Fruit fly (Drosophila melanogaster) whole organism, adult: ENCODE measurements around the gene CG15536.

ENCODE experiments used
- CG11617 ChIP-seq: fragments of 200-800 bp; sonication (Bioruptor generic); optimal IDR thresholded peaks from 2 replicates; lab custom pipeline; 2017; ENCODE audit warnings: mild to moderate bottlenecking, missing biosample characterization, missing genetic modification reagents, missing genetic modification characterization
- CG12768 ChIP-seq: fragments of 200-800 bp; sonication (Bioruptor generic); optimal IDR thresholded peaks from 2 replicates; lab custom pipeline; 2017; ENCODE audit warnings: missing biosample characterization, missing genetic modification characterization, mild to moderate bottlenecking, moderate library complexity, missing genetic modification reagents
- CG14711 ChIP-seq: fragments of 200-800 bp; sonication (Bioruptor generic); optimal IDR thresholded peaks from 2 replicates; lab custom pipeline; 2018; ENCODE audit warnings: missing biosample characterization, mild to moderate bottlenecking, missing genetic modification characterization, moderate library complexity
- CG1620 ChIP-seq: fragments of 200-800 bp; sonication (Bioruptor generic); optimal IDR thresholded peaks from 2 replicates; lab custom pipeline; 2016; ENCODE audit warnings: missing biosample characterization, missing genetic modification characterization
- CG33017 ChIP-seq: fragments of 200-800 bp; sonication (Bioruptor generic); optimal IDR thresholded peaks from 2 replicates; lab custom pipeline; 2018; ENCODE audit warnings: missing biosample characterization, mild to moderate bottlenecking, missing genetic modification characterization, moderate library complexity
- CG5204 ChIP-seq: fragments of 200-800 bp; sonication (Bioruptor generic); optimal IDR thresholded peaks from 2 replicates; lab custom pipeline; 2016; ENCODE audit warnings: missing biosample characterization, missing genetic modification characterization
- CG7045 ChIP-seq: fragments of 200-800 bp; sonication (Bioruptor generic); optimal IDR thresholded peaks from 2 replicates; lab custom pipeline; 2017; ENCODE audit warnings: missing biosample characterization, mild to moderate bottlenecking, missing genetic modification characterization
- CG7101 ChIP-seq: fragments of 200-800 bp; sonication (Bioruptor generic); optimal IDR thresholded peaks from 2 replicates; lab custom pipeline; 2018; ENCODE audit warnings: missing biosample characterization, mild to moderate bottlenecking, missing genetic modification characterization, moderate library complexity
- Clk ChIP-seq: fragments of 200-800 bp; sonication (Bioruptor generic); optimal IDR thresholded peaks from 2 replicates; lab custom pipeline; 2017; ENCODE audit warnings: missing biosample characterization, missing genetic modification characterization
- Crg-1 ChIP-seq: fragments of 200-800 bp; sonication (Bioruptor generic); optimal IDR thresholded peaks from 2 replicates; lab custom pipeline; 2016; ENCODE audit warnings: missing biosample characterization, missing genetic modification characterization
- Hr96 ChIP-seq: fragments of 200-800 bp; sonication (Bioruptor generic); optimal IDR thresholded peaks from 2 replicates; lab custom pipeline; 2016; ENCODE audit warnings: missing biosample characterization, missing genetic modification characterization
- Mnt ChIP-seq: fragments of 200-800 bp; sonication (Bioruptor generic); optimal IDR thresholded peaks from 2 replicates; lab custom pipeline; 2016; ENCODE audit warnings: missing biosample characterization, mild to moderate bottlenecking, missing genetic modification characterization
- bab1 ChIP-seq: fragments of 200-800 bp; sonication (Bioruptor generic); optimal IDR thresholded peaks from 3 replicates; lab custom pipeline; 2019; ENCODE audit warnings: missing biosample characterization, mild to moderate bottlenecking, missing genetic modification characterization, moderate library complexity
- cic ChIP-seq: fragments of 200-800 bp; sonication (Bioruptor generic); optimal IDR thresholded peaks from 2 replicates; lab custom pipeline; 2017; ENCODE audit warnings: missing biosample characterization, mild to moderate bottlenecking, missing genetic modification characterization, moderate library complexity
- cnc ChIP-seq, 2 experiments: fragments of >200 bp; optimal IDR thresholded peaks; 2 replicates each; lab custom pipeline; 2017
- kay ChIP-seq: fragments of 200-800 bp; sonication (Bioruptor generic); peaks from one replicate; lab custom pipeline; 2016; ENCODE audit warnings: missing biosample characterization, missing genetic modification characterization, borderline replicate concordance
- ovo ChIP-seq: fragments of 200-800 bp; sonication (Bioruptor generic); optimal IDR thresholded peaks from 2 replicates; lab custom pipeline; 2016; ENCODE audit warnings: missing biosample characterization, missing genetic modification characterization
- pad ChIP-seq: fragments of 200-800 bp; sonication (Bioruptor generic); optimal IDR thresholded peaks from 3 replicates; lab custom pipeline; 2017; ENCODE audit warnings: missing biosample characterization, missing genetic modification characterization, mild to moderate bottlenecking, moderate library complexity, missing genetic modification reagents
- tj ChIP-seq: fragments of 200-800 bp; sonication (Bioruptor generic); optimal IDR thresholded peaks from 3 replicates; lab custom pipeline; 2017; ENCODE audit warnings: missing biosample characterization, mild to moderate bottlenecking, missing genetic modification characterization, moderate library complexity
- toe ChIP-seq: fragments of 200-800 bp; sonication (Bioruptor generic); optimal IDR thresholded peaks from 2 replicates; lab custom pipeline; 2016; ENCODE audit warnings: missing biosample characterization, missing genetic modification characterization

Gene CG15536

DNA sequence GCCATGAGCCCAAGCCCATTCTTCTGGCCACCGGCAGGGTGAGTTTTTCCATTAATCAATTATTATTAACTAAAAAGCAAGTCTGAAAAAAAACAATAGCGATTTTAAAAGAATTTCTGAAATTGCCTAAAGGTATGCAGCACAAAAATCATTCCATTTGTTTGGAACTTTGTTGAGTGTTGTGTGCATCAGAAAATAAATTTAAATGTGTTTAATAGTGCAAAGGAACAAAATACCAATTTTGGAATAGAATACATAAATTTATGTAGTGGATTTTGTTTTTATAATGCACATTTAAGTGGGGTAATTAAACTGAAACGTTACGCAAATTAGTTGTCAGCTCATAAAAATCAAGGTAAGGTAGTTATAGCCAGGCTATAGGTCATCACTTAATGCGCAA is 39.3 kb upstream of the CG15536 start:
- no peak for TF ChIP-seq ovo (GFP tag; lab: Kevin White, UChicago)
- TF ChIP-seq Mnt (GFP tag; lab: Kevin White, UChicago), result no peak
- no peak for TF ChIP-seq Hr96 (GFP tag; lab: Kevin White, UChicago)
- TF ChIP-seq pad (GFP tag; lab: Kevin White, UChicago), result no peak
- TF ChIP-seq CG5204 (GFP tag; lab: Kevin White, UChicago), result no peak
- no peak for TF ChIP-seq CG12768 (GFP tag; lab: Kevin White, UChicago)
- no peak for TF ChIP-seq toe (GFP tag; lab: Kevin White, UChicago)
- TF ChIP-seq CG7045, result no peak
- TF ChIP-seq CG7101 (tag; lab: Kevin White, UChicago), result no peak
- no peak for TF ChIP-seq cic (GFP tag; lab: Kevin White, UChicago)
- no peak for TF ChIP-seq bab1 (GFP tag; lab: Kevin White, UChicago)
- no peak for TF ChIP-seq CG33017 (tag; lab: Kevin White, UChicago)
- no peak for TF ChIP-seq Clk (GFP tag; lab: Kevin White, UChicago)
- TF ChIP-seq Crg-1 (GFP tag; lab: Kevin White, UChicago), result no peak
- no peak for TF ChIP-seq CG14711 (tag; lab: Kevin White, UChicago)
- TF ChIP-seq CG11617 (GFP tag; lab: Kevin White, UChicago), result no peak
- no peak for TF ChIP-seq cnc (optimal IDR thresholded peaks at IDR 0.05; lab: Kevin White, UChicago)
- no peak for TF ChIP-seq kay
- no peak for TF ChIP-seq tj

DNA sequence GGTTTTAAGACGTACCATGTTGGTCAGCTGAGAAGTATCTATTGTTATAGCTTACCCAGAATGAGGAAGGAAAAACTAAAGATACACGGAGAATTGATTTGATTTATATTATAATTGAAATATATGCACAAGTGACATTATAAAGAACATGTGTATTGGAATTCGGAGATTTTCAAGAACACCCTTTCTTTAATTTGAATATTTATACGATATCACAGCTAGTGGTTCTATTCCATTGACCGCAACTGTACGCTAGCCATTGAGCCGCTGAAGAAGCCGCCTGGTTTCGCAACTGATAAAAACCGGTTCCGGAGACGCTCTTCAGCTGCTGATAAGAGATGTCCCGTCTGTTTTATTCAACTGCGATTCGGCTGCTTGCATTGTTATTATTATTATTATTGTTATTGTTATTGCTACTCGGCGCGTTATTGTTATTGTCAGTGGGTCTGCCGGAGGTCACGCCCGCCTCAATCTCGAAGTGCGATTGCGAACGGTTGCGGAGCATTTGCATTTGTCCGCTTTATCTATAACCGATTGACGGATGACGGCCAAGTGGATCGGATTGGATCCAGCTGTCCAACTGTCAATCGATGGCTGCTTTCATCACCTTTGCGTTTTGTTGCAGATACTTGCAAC is 36.8 kb upstream of the CG15536 start:
- TF ChIP-seq CG7045 (no peak), bab1 (GFP tag; lab: Kevin White, UChicago) (no peak), toe (GFP tag; lab: Kevin White, UChicago) (no peak), ovo (GFP tag; lab: Kevin White, UChicago) (no peak)

DNA sequence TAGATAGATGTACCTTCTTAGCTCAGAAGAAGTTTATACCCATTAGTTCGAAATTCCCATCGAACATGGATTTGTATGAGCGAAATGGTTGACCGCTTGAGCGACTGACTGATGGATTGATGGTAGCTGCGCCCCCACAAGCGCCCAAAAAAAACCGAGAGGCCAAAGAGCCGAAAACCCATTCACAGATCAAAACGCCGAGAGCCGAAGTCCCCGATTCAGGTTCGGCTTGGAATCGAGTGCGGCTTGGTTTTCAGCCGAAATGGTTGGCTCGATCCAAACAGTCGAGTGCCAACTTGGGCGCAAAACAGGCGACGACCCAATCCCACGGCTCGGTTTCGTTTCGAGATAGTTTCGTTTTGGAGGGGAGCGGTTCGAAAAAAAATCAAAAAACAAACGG is 35.2 kb upstream of the CG15536 start:
- TF ChIP-seq CG14711 (tag; lab: Kevin White, UChicago) (no peak), cic (GFP tag; lab: Kevin White, UChicago) (no peak), CG5204 (GFP tag; lab: Kevin White, UChicago) (no peak), CG33017 (tag; lab: Kevin White, UChicago) (no peak), Mnt (GFP tag; lab: Kevin White, UChicago) (no peak), Crg-1 (GFP tag; lab: Kevin White, UChicago) (no peak), Clk (GFP tag; lab: Kevin White, UChicago) (no peak), cnc (optimal IDR thresholded peaks at IDR 0.05; lab: Kevin White, UChicago) (no peak), bab1 (GFP tag; lab: Kevin White, UChicago) (no peak), CG7045 (no peak), pad (GFP tag; lab: Kevin White, UChicago) (no peak), CG7101 (tag; lab: Kevin White, UChicago) (no peak), kay (no peak)

DNA sequence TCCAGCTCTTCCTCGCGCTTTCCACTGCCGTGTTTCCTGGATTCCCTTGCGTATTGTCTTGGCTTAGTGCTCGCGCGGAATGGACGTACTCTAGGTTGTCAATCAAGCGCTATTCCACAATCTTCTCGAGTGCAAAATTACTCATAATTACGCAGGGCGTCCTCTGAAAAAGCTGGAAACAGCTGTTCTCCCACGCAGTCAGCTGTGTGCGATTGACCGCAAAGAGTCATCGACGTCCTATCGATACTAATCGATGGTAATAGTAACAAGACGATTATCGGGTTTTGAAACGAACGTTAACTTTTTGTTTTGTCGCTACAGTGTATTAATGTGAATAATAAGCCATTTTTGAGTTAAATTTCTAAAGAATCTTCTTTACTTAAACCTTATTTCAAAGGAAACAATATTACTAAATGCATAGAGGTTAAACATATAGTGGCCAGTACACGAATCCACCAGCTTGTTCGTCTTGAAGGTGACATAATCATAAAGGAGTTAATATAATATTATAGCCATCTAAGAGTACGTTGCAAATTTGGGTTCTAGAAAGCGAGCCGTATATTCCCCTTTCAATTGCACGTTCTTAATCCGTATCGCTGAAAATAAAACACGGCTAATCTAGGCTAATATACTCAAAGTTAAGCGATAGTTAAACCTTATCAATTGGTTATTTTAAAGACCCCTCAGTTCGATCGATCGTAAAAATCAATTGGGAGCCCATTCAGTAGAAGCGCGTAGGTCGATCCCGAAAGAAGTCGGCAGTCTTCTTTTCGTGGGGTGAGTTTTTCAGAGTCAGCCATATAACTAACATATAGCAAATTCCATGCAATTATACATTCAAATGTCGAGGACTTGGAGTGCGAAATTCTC is 34.3 kb upstream of the CG15536 start, which contains the start of the genes CG2224 and CDase:
TSS of gene CG2224 (minus strand) at position 235 of the 870 bp plus-strand sequence.
TSS of gene CDase (plus strand) at position 456 of the 870 bp plus-strand sequence.
- TF ChIP-seq cnc (optimal IDR thresholded peaks at IDR 0.05; lab: Kevin White, UChicago) (no peak), CG5204 (GFP tag; lab: Kevin White, UChicago) (no peak), Mnt (GFP tag; lab: Kevin White, UChicago) (no peak), cic (GFP tag; lab: Kevin White, UChicago) (no peak), Crg-1 (GFP tag; lab: Kevin White, UChicago) (no peak), kay (peak; percentile 94), CG1620 (GFP tag; lab: Kevin White, UChicago) (no peak), Clk (GFP tag; lab: Kevin White, UChicago) (no peak), Hr96 (GFP tag; lab: Kevin White, UChicago) (no peak), CG7045 (no peak), ovo (GFP tag; lab: Kevin White, UChicago) (no peak), bab1 (GFP tag; lab: Kevin White, UChicago) (peak; percentile 69), CG33017 (tag; lab: Kevin White, UChicago) (no peak), CG7101 (tag; lab: Kevin White, UChicago) (no peak), toe (GFP tag; lab: Kevin White, UChicago) (no peak), CG11617 (GFP tag; lab: Kevin White, UChicago) (no peak), CG14711 (tag; lab: Kevin White, UChicago) (no peak)

DNA sequence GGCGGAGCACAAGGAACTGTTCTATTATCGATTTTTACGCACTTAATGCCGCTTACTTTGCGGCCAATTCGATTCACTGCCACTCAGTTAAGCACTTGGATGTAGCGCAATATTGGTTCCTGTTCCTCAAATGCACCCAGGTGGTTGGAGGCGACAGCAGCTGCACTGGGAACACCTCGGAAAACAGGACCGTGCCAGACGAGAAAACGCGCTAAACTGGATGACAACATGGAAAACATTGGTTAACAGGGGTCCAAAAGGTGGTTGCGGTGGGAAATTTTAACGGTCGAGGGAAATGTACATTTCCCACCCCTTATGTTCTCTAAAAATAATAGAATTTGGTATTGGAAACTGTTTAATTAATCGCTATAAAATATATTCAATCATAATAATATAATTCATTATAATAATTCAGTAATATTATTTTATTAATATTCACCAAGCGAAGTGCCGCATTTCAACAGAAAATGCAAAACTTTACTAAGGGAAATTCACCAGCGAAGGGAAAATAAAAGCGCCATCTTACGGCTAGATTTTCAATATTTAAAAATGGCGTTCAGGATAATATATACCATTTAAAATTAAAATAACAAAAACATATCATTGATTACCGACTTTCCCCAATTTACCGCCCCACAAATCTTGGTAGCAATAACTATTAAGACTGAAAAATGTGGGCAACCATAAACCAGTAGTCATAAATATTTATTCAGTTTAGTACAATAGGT is 31.0 kb upstream of the CG15536 start, which contains the start of gene aralar1:
TSS of gene aralar1 (minus strand) at position 51 of the 728 bp plus-strand sequence.
- TF ChIP-seq CG12768 (GFP tag; lab: Kevin White, UChicago), result no peak
- TF ChIP-seq pad (GFP tag; lab: Kevin White, UChicago), result no peak
- no peak for TF ChIP-seq CG14711 (tag; lab: Kevin White, UChicago)
- no peak for TF ChIP-seq CG33017 (tag; lab: Kevin White, UChicago)
- TF ChIP-seq cnc (optimal IDR thresholded peaks at IDR 0.05; lab: Kevin White, UChicago), result no peak
